Fruit fly (Drosophila melanogaster): ENCODE results near the gene CG6813.
A peak's percentile ranks its signal among the peaks of the same experiment; 100 is the strongest.

CG6813 gene

dm6 chr3R:11650105-11651039 is 23.9 kb upstream of the CG6813 start, which contains the start of the genes Csk and Elp1 (continued):
- TF ChIP-seq psq (GFP tag; optimal IDR thresholded peaks at IDR 0.05), result no peak
- TF ChIP-seq CG16863 (GFP tag; optimal IDR thresholded peaks at IDR 0.05), result no peak
- TF ChIP-seq CG1647 (GFP tag; optimal IDR thresholded peaks at IDR 0.05), result peak; percentile 36
- TF ChIP-seq Doc2 (GFP tag; IDR thresholded peaks at IDR 0.05), result no peak
- peak; percentile 62 for TF ChIP-seq CG13123 (GFP tag; optimal IDR thresholded peaks at IDR 0.05)
- TF ChIP-seq HLHmδ (GFP tag; optimal IDR thresholded peaks at IDR 0.05), result peak; percentile 11
- TF ChIP-seq CG9817 (tag; optimal IDR thresholded peaks at IDR 0.05), result peak; percentile 58
- no peak for TF ChIP-seq CG14667 (GFP tag; IDR thresholded peaks at IDR 0.05)
- peak; percentile 64 for TF ChIP-seq CG7839 (tag; optimal IDR thresholded peaks at IDR 0.05)
- TF ChIP-seq bcd (GFP tag; optimal IDR thresholded peaks at IDR 0.05), result peak; percentile 66
- peak; percentile 64 for TF ChIP-seq hkb (optimal IDR thresholded peaks at IDR 0.05)
- no peak for TF ChIP-seq hkb (GFP tag; IDR thresholded peaks at IDR 0.05)
- peak; percentile 31 for TF ChIP-seq CG18619 (GFP tag; optimal IDR thresholded peaks at IDR 0.05)
- TF ChIP-seq aop (GFP tag; IDR thresholded peaks at IDR 0.05), result no peak
- TF ChIP-seq Meics (GFP tag; optimal IDR thresholded peaks at IDR 0.05), result peak; percentile 54
- TF ChIP-seq Hsf (GFP tag; optimal IDR thresholded peaks at IDR 0.05), result peak; percentile 25
- peak; percentile 69 for TF ChIP-seq grau (tag; optimal IDR thresholded peaks at IDR 0.05)
- no peak for TF ChIP-seq eyg (GFP tag; optimal IDR thresholded peaks at IDR 0.05)
- no peak for TF ChIP-seq CG43689 (GFP tag; IDR thresholded peaks at IDR 0.05)
- TF ChIP-seq CG31365 (tag; optimal IDR thresholded peaks at IDR 0.05), result no peak
- no peak for TF ChIP-seq NK7.1 (GFP tag; optimal IDR thresholded peaks at IDR 0.05)
- TF ChIP-seq CG17802 (tag; optimal IDR thresholded peaks at IDR 0.05), result no peak
- no peak for TF ChIP-seq C15 (GFP tag; IDR thresholded peaks at IDR 0.05)
- peak; percentile 97 for TF ChIP-seq stwl (tag; optimal IDR thresholded peaks at IDR 0.05)
- TF ChIP-seq zfh1 (GFP tag; IDR thresholded peaks at IDR 0.05), result 0 out of 3 replicates have a peak, but pooled peaks have one; percentile 49
- no peak for TF ChIP-seq cas (GFP tag; IDR thresholded peaks at IDR 0.05)
- TF ChIP-seq maf-S (GFP tag; optimal IDR thresholded peaks at IDR 0.05), result no peak
- peak; percentile 80 for TF ChIP-seq CG4360 (GFP tag; IDR thresholded peaks at IDR 0.05)
- peak; percentile 20 for TF ChIP-seq sqz (GFP tag; optimal IDR thresholded peaks at IDR 0.05)
- TF ChIP-seq klu (GFP tag; IDR thresholded peaks at IDR 0.05), result no peak
- TF ChIP-seq Tbp (GFP tag; optimal IDR thresholded peaks at IDR 0.05), result no peak
- no peak for TF ChIP-seq Doc3 (GFP tag; IDR thresholded peaks at IDR 0.05; ENCODE audit: partially characterized antibody)
- TF ChIP-seq CG9727 (GFP tag; optimal IDR thresholded peaks at IDR 0.05), result peak; percentile 65
- no peak for TF ChIP-seq btn (GFP tag; optimal IDR thresholded peaks at IDR 0.05)
- no peak for TF ChIP-seq ap (GFP tag; IDR thresholded peaks at IDR 0.05)
- peak in 1 of 2 experiments; percentile 53 for TF ChIP-seq crp (GFP tag; optimal IDR thresholded peaks at IDR 0.05)
- TF ChIP-seq hth (optimal IDR thresholded peaks at IDR 0.05), result no peak
- TF ChIP-seq Awh (GFP tag; IDR thresholded peaks at IDR 0.05), result no peak
- peak; percentile 37; the same call in 1 of the 3 replicates for TF ChIP-seq CG34422 (GFP tag; IDR thresholded peaks at IDR 0.05)
- peak; percentile 45; the same call in 2 of the 3 replicates for TF ChIP-seq Aef1 (GFP tag; IDR thresholded peaks at IDR 0.05)
- TF ChIP-seq eve (GFP tag; optimal IDR thresholded peaks at IDR 0.05), result peak in 1 of 2 experiments; percentile 50
- TF ChIP-seq Dp (GFP tag; optimal IDR thresholded peaks at IDR 0.05), result peak; percentile 38
- peak; percentile 12 for TF ChIP-seq CG5245 (GFP tag; optimal IDR thresholded peaks at IDR 0.05)
- peak; percentile 86 for TF ChIP-seq Max (GFP tag; optimal IDR thresholded peaks at IDR 0.05)
- TF ChIP-seq amos (GFP tag; IDR thresholded peaks at IDR 0.05; ENCODE audit: partially characterized antibody), result 0 out of 2 replicates have a peak, but pooled peaks have one; percentile 29
- peak in 1 of 3 experiments; percentile 8 for TF ChIP-seq Stat92E (GFP tag; optimal IDR thresholded peaks at IDR 0.05)
- peak; percentile 39; the same call in 1 of the 2 replicates for TF ChIP-seq CG32532 (GFP tag; IDR thresholded peaks at IDR 0.05)
- TF ChIP-seq yki (optimal IDR thresholded peaks at IDR 0.05), result no peak
- no peak for TF ChIP-seq dimm (GFP tag; IDR thresholded peaks at IDR 0.05)
- TF ChIP-seq CG3847 (GFP tag; IDR thresholded peaks at IDR 0.05), result peak; percentile 88

Data from whole organism, embryonic.